Fruit fly (Drosophila melanogaster) whole organism, adult: ENCODE data around the gene Polr3A.

Experiments
- CG33017 ChIP-seq: fragments of 200-800 bp; sonication (Bioruptor generic); optimal IDR thresholded peaks from 2 replicates; lab custom pipeline; 2018; ENCODE audit warnings: missing biosample characterization, mild to moderate bottlenecking, missing genetic modification characterization, moderate library complexity
- CG5204 ChIP-seq: fragments of 200-800 bp; sonication (Bioruptor generic); optimal IDR thresholded peaks from 2 replicates; lab custom pipeline; 2016; ENCODE audit warnings: missing biosample characterization, missing genetic modification characterization
- cic ChIP-seq: fragments of 200-800 bp; sonication (Bioruptor generic); optimal IDR thresholded peaks from 2 replicates; lab custom pipeline; 2017; ENCODE audit warnings: missing biosample characterization, mild to moderate bottlenecking, missing genetic modification characterization, moderate library complexity
- kay ChIP-seq: fragments of 200-800 bp; sonication (Bioruptor generic); peaks from one replicate; lab custom pipeline; 2016; ENCODE audit warnings: missing biosample characterization, missing genetic modification characterization, borderline replicate concordance
- pad ChIP-seq: fragments of 200-800 bp; sonication (Bioruptor generic); optimal IDR thresholded peaks from 3 replicates; lab custom pipeline; 2017; ENCODE audit warnings: missing biosample characterization, missing genetic modification characterization, mild to moderate bottlenecking, moderate library complexity, missing genetic modification reagents

- no peak for TF ChIP-seq kay (GFP tag; lab: Kevin White, UChicago)
- no peak for TF ChIP-seq pad (GFP tag; lab: Kevin White, UChicago)
- no peak for TF ChIP-seq CG5204
- TF ChIP-seq cic (GFP tag; lab: Kevin White, UChicago) = no peak
- TF ChIP-seq CG33017 (tag; lab: Kevin White, UChicago) = no peak
Measured at dm6 chrX:15745905-15746681, 16.7 kb upstream of the Polr3A start, which contains the start of the genes CG8944 and CCT6.
